Worm (Caenorhabditis elegans): ENCODE data around the gene C25F9.10.

DNA sequence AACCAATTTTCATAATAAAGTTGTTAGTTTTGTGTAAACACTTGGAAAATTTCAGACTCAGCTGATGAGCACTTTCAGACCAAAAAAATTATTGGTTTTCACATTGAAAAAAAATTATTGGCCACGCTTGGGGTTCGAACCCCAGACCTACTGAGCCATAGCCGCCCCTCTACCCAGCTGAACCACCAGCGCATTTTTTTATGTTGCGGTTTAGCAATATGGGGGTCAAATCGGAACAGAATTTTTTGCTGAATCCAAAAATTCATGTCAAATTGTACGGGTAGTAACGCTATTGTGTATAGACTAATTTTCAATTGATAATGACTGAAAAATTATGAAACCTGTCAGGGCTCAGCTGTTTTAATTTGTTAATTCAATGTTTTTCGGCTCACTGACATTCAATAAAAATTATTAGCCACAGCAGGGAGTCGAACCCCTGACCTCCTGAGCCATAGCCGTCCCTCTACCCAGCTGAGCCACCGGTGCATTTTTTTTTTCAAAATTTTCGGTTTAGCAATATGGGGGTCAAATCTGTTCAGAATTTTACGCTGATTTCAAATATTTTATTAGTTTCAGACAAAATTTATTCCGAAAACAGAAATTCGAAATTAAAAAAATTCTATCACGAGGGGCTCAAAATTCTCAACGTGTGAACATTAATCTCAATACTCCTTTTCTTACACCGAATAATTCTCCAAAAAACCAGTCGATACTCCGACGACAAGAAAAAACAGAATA lies 8.8 kb upstream of the C25F9.10 start:
- TF ChIP-seq unc-130 (GFP tag; optimal IDR thresholded peaks at IDR 0.05) (no peak), him-1 (tag; optimal IDR thresholded peaks at IDR 0.05) (no peak), bed-1 (GFP tag; IDR thresholded peaks at IDR 0.05) (no peak), snpc-4 (GFP tag; optimal IDR thresholded peaks at IDR 0.05) (no peak), snpc-4 (tag; optimal IDR thresholded peaks at IDR 0.05) (no peak), ztf-22 (GFP tag; optimal IDR thresholded peaks at IDR 0.05) (no peak), egl-18 (GFP tag; IDR thresholded peaks at IDR 0.05) (no peak), lag-1 (GFP tag; IDR thresholded peaks at IDR 0.05) (no peak), cebp-1 (GFP tag; IDR thresholded peaks at IDR 0.05) (no peak), cebp-1 (tag; optimal IDR thresholded peaks at IDR 0.05) (no peak), F10E7.11 (tag; optimal IDR thresholded peaks at IDR 0.05) (no peak)
